Worm (Caenorhabditis elegans): ENCODE measurements around the gene F32D1.7.

ce11 chrV:4418116-4418515 lies 42.1 kb upstream of the F32D1.7 start, which contains the start of gene Y47D7A.6:
- TF ChIP-seq sptf-2 (GFP tag; optimal IDR thresholded peaks at IDR 0.05) (no peak), rcor-1 (GFP tag; IDR thresholded peaks at IDR 0.05) (no peak), unc-130 (GFP tag; optimal IDR thresholded peaks at IDR 0.05) (no peak), somi-1 (GFP tag; optimal IDR thresholded peaks at IDR 0.05) (no peak), dpl-1 (GFP tag; optimal IDR thresholded peaks at IDR 0.05) (no peak), nfya-1 (tag; optimal IDR thresholded peaks at IDR 0.05; ENCODE audit: borderline replicate concordance, insufficient read depth) (no peak), zfh-2 (GFP tag; conservative IDR thresholded peaks at IDR 0.05) (no peak), F55B11.4 (tag; optimal IDR thresholded peaks at IDR 0.05; ENCODE audit: borderline replicate concordance, insufficient read depth) (no peak), nfya-2 (GFP tag; IDR thresholded peaks at IDR 0.05) (no peak), T07F8.4 (tag; optimal IDR thresholded peaks at IDR 0.05) (no peak), tbp1 (GFP tag; optimal IDR thresholded peaks at IDR 0.05) (no peak), snpc-4 (GFP tag; optimal IDR thresholded peaks at IDR 0.05) (no peak), snpc-4 (tag; optimal IDR thresholded peaks at IDR 0.05) (no peak), ama-1 (optimal IDR thresholded peaks at IDR 0.05) (no peak), ama-1 (GFP tag; optimal IDR thresholded peaks at IDR 0.05) (no peak)
